Fruit fly (Drosophila melanogaster): ENCODE results near the gene Srg1.

Srg1 gene

dm6 chr3R:24875939-24876842, 11.7 kb upstream of the Srg1 start, which contains the start of gene CG3744 (continued):
- peak; percentile 69 for TF ChIP-seq tup (GFP tag; optimal IDR thresholded peaks at IDR 0.05)
- no peak for TF ChIP-seq lov (optimal IDR thresholded peaks at IDR 0.05)
- peak; percentile 93 for TF ChIP-seq lov (GFP tag; IDR thresholded peaks at IDR 0.05)
- TF ChIP-seq gt (GFP tag; IDR thresholded peaks at IDR 0.05) = peak; percentile 76
- peak; percentile 94 for TF ChIP-seq CG14441 (GFP tag; IDR thresholded peaks at IDR 0.05)
- peak; percentile 94 for TF ChIP-seq Mrtf (GFP tag; IDR thresholded peaks at IDR 0.05)
- no peak for TF ChIP-seq pros (GFP tag; optimal IDR thresholded peaks at IDR 0.05)
- peak; percentile 80 for TF ChIP-seq kni (GFP tag; optimal IDR thresholded peaks at IDR 0.05)
- peak; percentile 93 for TF ChIP-seq CG4360 (GFP tag; IDR thresholded peaks at IDR 0.05)
- peak; percentile 97 for TF ChIP-seq ken (GFP tag; IDR thresholded peaks at IDR 0.05)
- TF ChIP-seq B-H1 (GFP tag; IDR thresholded peaks at IDR 0.05) = peak; percentile 92
- TF ChIP-seq CG10979 (tag; optimal IDR thresholded peaks at IDR 0.05) = peak; percentile 84
- TF ChIP-seq CG30403 (GFP tag; optimal IDR thresholded peaks at IDR 0.05) = peak; percentile 92
- TF ChIP-seq aop (GFP tag; IDR thresholded peaks at IDR 0.05) = peak; percentile 90; the same call in 1 of the 2 replicates
- TF ChIP-seq zen2 (GFP tag; IDR thresholded peaks at IDR 0.05; ENCODE audit: partially characterized antibody) = peak; percentile 93
- TF ChIP-seq CG9932 (GFP tag; IDR thresholded peaks at IDR 0.05) = peak; percentile 99
- peak; percentile 36 for TF ChIP-seq maf-S (GFP tag; optimal IDR thresholded peaks at IDR 0.05)
- TF ChIP-seq CG33557 (GFP tag; optimal IDR thresholded peaks at IDR 0.05) = peak; percentile 78
- peak; percentile 83 for TF ChIP-seq CG16779 (GFP tag; IDR thresholded peaks at IDR 0.05)
- peak; percentile 77 for TF ChIP-seq CG1647 (GFP tag; optimal IDR thresholded peaks at IDR 0.05)
- peak; percentile 96 for TF ChIP-seq Doc3 (GFP tag; IDR thresholded peaks at IDR 0.05; ENCODE audit: partially characterized antibody)
- no peak for TF ChIP-seq disco-r (GFP tag; optimal IDR thresholded peaks at IDR 0.05)
- TF ChIP-seq ab (GFP tag; optimal IDR thresholded peaks at IDR 0.05) = peak; percentile 66
- TF ChIP-seq CG17612 (GFP tag; IDR thresholded peaks at IDR 0.05) = peak; percentile 87
- peak; percentile 18 for TF ChIP-seq HmgD (GFP tag; optimal IDR thresholded peaks at IDR 0.05)
- peak; percentile 74 for TF ChIP-seq CG2875 (GFP tag; optimal IDR thresholded peaks at IDR 0.05)
- TF ChIP-seq gcm (GFP tag; optimal IDR thresholded peaks at IDR 0.05) = peak; percentile 76
- TF ChIP-seq nerfin-1 (tag; optimal IDR thresholded peaks at IDR 0.05) = peak; percentile 80
- peak; percentile 86 for TF ChIP-seq Six4 (GFP tag; optimal IDR thresholded peaks at IDR 0.05)
- peak; percentile 96 for TF ChIP-seq CG12391 (tag; optimal IDR thresholded peaks at IDR 0.05)
- TF ChIP-seq Gsc (GFP tag; IDR thresholded peaks at IDR 0.05) = peak; percentile 65
- TF ChIP-seq CG2678 (tag; optimal IDR thresholded peaks at IDR 0.05) = peak; percentile 90
- peak; percentile 80 for TF ChIP-seq D19A (tag; optimal IDR thresholded peaks at IDR 0.05)
- TF ChIP-seq gsb (GFP tag; IDR thresholded peaks at IDR 0.05) = peak; percentile 89
- TF ChIP-seq stc (GFP tag; IDR thresholded peaks at IDR 0.05) = peak; percentile 85
- peak; percentile 72 for TF ChIP-seq Dip3 (GFP tag; optimal IDR thresholded peaks at IDR 0.05)
- peak; percentile 86 for TF ChIP-seq Chrac-16 (GFP tag; optimal IDR thresholded peaks at IDR 0.05)
- TF ChIP-seq cas (GFP tag; IDR thresholded peaks at IDR 0.05) = peak; percentile 91
- TF ChIP-seq CG1832 (GFP tag; optimal IDR thresholded peaks at IDR 0.05) = no peak
- TF ChIP-seq usp (GFP tag; optimal IDR thresholded peaks at IDR 0.05) = no peak
- TF ChIP-seq sd (tag; optimal IDR thresholded peaks at IDR 0.05) = peak; percentile 41
- peak; percentile 88 for TF ChIP-seq CG11504 (tag; optimal IDR thresholded peaks at IDR 0.05)
- TF ChIP-seq ash1 (GFP tag; optimal IDR thresholded peaks at IDR 0.05) = peak; percentile 70
- peak; percentile 70 for TF ChIP-seq Lim3 (GFP tag; IDR thresholded peaks at IDR 0.05)
- peak; percentile 48 for TF ChIP-seq CG10431 (GFP tag; optimal IDR thresholded peaks at IDR 0.05)
- TF ChIP-seq Kr (GFP tag; optimal IDR thresholded peaks at IDR 0.05) = no peak
- peak; percentile 94 for TF ChIP-seq CG2129 (GFP tag; IDR thresholded peaks at IDR 0.05; ENCODE audit: partially characterized antibody)
- peak; percentile 95 for TF ChIP-seq ranshi (GFP tag; IDR thresholded peaks at IDR 0.05)
- TF ChIP-seq CG34422 (GFP tag; IDR thresholded peaks at IDR 0.05) = peak; percentile 94

All from whole organism, embryonic.